Fruit fly (Drosophila melanogaster): ENCODE data around the gene alpha-Man-IIa.

- no peak for TF ChIP-seq psq (optimal IDR thresholded peaks at IDR 0.05)
- TF ChIP-seq usp (GFP tag; optimal IDR thresholded peaks at IDR 0.05) = no peak
- no peak for TF ChIP-seq Dll (optimal IDR thresholded peaks at IDR 0.05)
- TF ChIP-seq CG8478 (optimal IDR thresholded peaks at IDR 0.05) = no peak
- no peak for TF ChIP-seq pan (optimal IDR thresholded peaks at IDR 0.05)
- no peak for TF ChIP-seq EcR (GFP tag; optimal IDR thresholded peaks at IDR 0.05)
Observed at dm6 chr3R:9448320-9448719, 36.0 kb downstream of the alpha-Man-IIa start.

Measured in whole organism.